Worm (Caenorhabditis elegans) whole organism, L1 larva: ENCODE results near the gene cul-2.

Source experiments
- F16B12.6 ChIP-seq: fragments of 150-350 bp; optimal IDR thresholded peaks from 2 replicates; lab custom pipeline; 2014; ENCODE audit warnings: missing biosample characterization, missing genetic modification characterization
- blmp-1 ChIP-seq: fragments of 150-350 bp; optimal IDR thresholded peaks from 2 replicates; lab custom pipeline; 2014; ENCODE audit warnings: missing biosample characterization, missing genetic modification characterization
- ceh-8 ChIP-seq: fragments of 200-800 bp; sonication (Bioruptor generic); optimal IDR thresholded peaks from 2 replicates; lab custom pipeline; 2018; ENCODE audit warnings: mild to moderate bottlenecking, missing genetic modification characterization, moderate library complexity, missing compliant biosample characterization
- ceh-82 ChIP-seq, 3 experiments: fragments of 150-350 bp in 1 of 3; sonication (generic microtip) in 2 of 3; optimal IDR thresholded peaks; 2 replicates each; lab custom pipeline; 2014 to 2017; ENCODE audit warnings: missing biosample characterization in 3 of 3, missing genetic modification characterization in 3 of 3
- dpl-1 ChIP-seq, 3 experiments: fragments of 150-350 bp in 2 of 3; sonication (generic microtip) in 1 of 3; optimal IDR thresholded peaks; 2 replicates each; lab custom pipeline; 2014 to 2017; ENCODE audit warnings: missing biosample characterization in 3 of 3, missing genetic modification characterization in 3 of 3, missing genetic modification reagents in 3 of 3
- efl-1 ChIP-seq, 4 experiments: fragments of 150-350 bp; optimal IDR thresholded peaks in 3 of 4; peaks in 1 of 4; 1 replicate in 1 of 4; 2 replicates in 3 of 4; lab custom pipeline; 2014; ENCODE audit warnings: missing biosample characterization in 2 of 4, missing genetic modification characterization in 2 of 4, missing genetic modification reagents in 2 of 4
- efl-3 ChIP-seq: fragments of 200-800 bp; sonication (Bioruptor generic); optimal IDR thresholded peaks from 2 replicates; lab custom pipeline; 2018; ENCODE audit warnings: mild to moderate bottlenecking, missing genetic modification characterization, missing compliant biosample characterization
- egl-27 ChIP-seq, 2 experiments: fragments of 150-350 bp in 1 of 2; sonication (generic microtip); optimal IDR thresholded peaks; 3 replicates each; lab custom pipeline; 2017 to 2018; ENCODE audit warnings: missing biosample characterization in 2 of 2, missing genetic modification characterization in 2 of 2, missing genetic modification reagents in 2 of 2
- elt-2 ChIP-seq: sonication (generic microtip); optimal IDR thresholded peaks from 2 replicates; lab custom pipeline; 2016; ENCODE audit warnings: missing genetic modification characterization, mild to moderate bottlenecking, inconsistent platforms, missing compliant biosample characterization, missing genetic modification reagents
- fkh-10 ChIP-seq: sonication (generic microtip); optimal IDR thresholded peaks from 2 replicates; lab custom pipeline; 2017; ENCODE audit warnings: missing biosample characterization, missing genetic modification reagents, missing genetic modification characterization
- fkh-8 ChIP-seq: sonication (generic microtip); optimal IDR thresholded peaks from 2 replicates; lab custom pipeline; 2016; ENCODE audit warnings: mild to moderate bottlenecking, missing genetic modification characterization, missing compliant biosample characterization
- grh-1 ChIP-seq: fragments of 200-800 bp; sonication (Bioruptor generic); IDR thresholded peaks from 2 replicates; pipeline ENCODE4 v1.3.6; 2022; ENCODE audit warnings: missing genetic modification reagents, missing genetic modification characterization, missing compliant biosample characterization
- isw-1 ChIP-seq: fragments of 200-800 bp; sonication (Bioruptor generic); IDR thresholded peaks from 2 replicates; pipeline ENCODE4 v1.3.6; 2022; ENCODE audit warnings: missing genetic modification characterization, missing compliant biosample characterization
- jun-1 ChIP-seq: fragments of 150-350 bp; optimal IDR thresholded peaks from 2 replicates; lab custom pipeline; 2014; ENCODE audit warnings: missing biosample characterization, missing genetic modification reagents, missing genetic modification characterization
- lin-14 ChIP-seq: fragments of 200-800 bp; sonication (Bioruptor generic); optimal IDR thresholded peaks from 2 replicates; lab custom pipeline; 2018; ENCODE audit warnings: mild to moderate bottlenecking, missing genetic modification characterization, moderate library complexity, missing compliant biosample characterization
- lin-15B ChIP-seq: fragments of 150-350 bp; sonication (generic microtip); optimal IDR thresholded peaks from 3 replicates; lab custom pipeline; 2014; ENCODE audit warnings: missing biosample characterization, missing genetic modification characterization
- lin-35 ChIP-seq, 2 experiments: fragments of 150-350 bp; optimal IDR thresholded peaks; 2 replicates each; lab custom pipeline; 2014; ENCODE audit warnings: missing biosample characterization in 2 of 2, missing genetic modification characterization in 2 of 2, missing genetic modification reagents in 2 of 2
- lin-39 ChIP-seq: fragments of 150-350 bp; optimal IDR thresholded peaks from 2 replicates; lab custom pipeline; 2014; ENCODE audit warnings: missing biosample characterization, missing genetic modification reagents, missing genetic modification characterization
- mef-2 ChIP-seq: fragments of 150-350 bp; optimal IDR thresholded peaks from 2 replicates; lab custom pipeline; 2014; ENCODE audit warnings: missing biosample characterization, missing genetic modification characterization
- nhr-12 ChIP-seq: sonication (generic microtip); optimal IDR thresholded peaks from 2 replicates; lab custom pipeline; 2017; ENCODE audit warnings: missing biosample characterization, missing genetic modification characterization
- nhr-19 ChIP-seq: fragments of 200-800 bp; sonication (Bioruptor generic); conservative IDR thresholded peaks from 2 replicates; pipeline ENCODE4 v1.3.6; 2022; ENCODE audit warnings: missing genetic modification characterization, missing compliant biosample characterization
- nhr-20 ChIP-seq: sonication (generic microtip); optimal IDR thresholded peaks from 2 replicates; lab custom pipeline; 2016; ENCODE audit warnings: mild to moderate bottlenecking, missing genetic modification characterization, missing compliant biosample characterization
- nhr-28 ChIP-seq: fragments of 150-350 bp; optimal IDR thresholded peaks from 2 replicates; lab custom pipeline; 2014; ENCODE audit warnings: missing biosample characterization, missing genetic modification characterization
- nhr-71 ChIP-seq: sonication (generic microtip); optimal IDR thresholded peaks from 2 replicates; lab custom pipeline; 2016; ENCODE audit warnings: mild to moderate bottlenecking, missing genetic modification characterization, moderate library complexity, missing compliant biosample characterization
- nhr-76 ChIP-seq: sonication (generic microtip); optimal IDR thresholded peaks from 2 replicates; lab custom pipeline; 2017; ENCODE audit warnings: missing biosample characterization, missing genetic modification characterization
- nhr-85 ChIP-seq: sonication (generic microtip); peaks from one replicate; lab custom pipeline; 2016; ENCODE audit warnings: missing genetic modification characterization, inconsistent platforms, missing compliant biosample characterization
- nhr-90 ChIP-seq: sonication (generic microtip); optimal IDR thresholded peaks from 2 replicates; lab custom pipeline; 2016; ENCODE audit warnings: mild to moderate bottlenecking, missing genetic modification characterization, missing compliant biosample characterization; ENCODE audit not compliant: poor library complexity
- pax-3 ChIP-seq: fragments of 200-800 bp; sonication (Bioruptor generic); optimal IDR thresholded peaks from 2 replicates; lab custom pipeline; 2018; ENCODE audit warnings: mild to moderate bottlenecking, missing genetic modification characterization, moderate library complexity, missing compliant biosample characterization
- rnt-1 ChIP-seq: sonication (generic microtip); optimal IDR thresholded peaks from 2 replicates; lab custom pipeline; 2016; ENCODE audit warnings: mild to moderate bottlenecking, missing genetic modification characterization, moderate library complexity, missing compliant biosample characterization
- skn-1 ChIP-seq: fragments of 150-350 bp; optimal IDR thresholded peaks from 2 replicates; lab custom pipeline; 2014; ENCODE audit warnings: missing biosample characterization, missing genetic modification characterization
- swsn-7 ChIP-seq: sonication (generic microtip); optimal IDR thresholded peaks from 2 replicates; lab custom pipeline; 2016; ENCODE audit warnings: missing genetic modification characterization, missing compliant biosample characterization
- tlp-1 ChIP-seq: fragments of 150-350 bp; optimal IDR thresholded peaks from 2 replicates; lab custom pipeline; 2014; ENCODE audit warnings: missing biosample characterization, missing genetic modification characterization
- unc-98 ChIP-seq: fragments of 200-800 bp; sonication (Bioruptor generic); IDR thresholded peaks from 2 replicates; pipeline ENCODE4 v1.3.6; 2022; ENCODE audit warnings: missing genetic modification characterization, missing compliant biosample characterization
- zip-4 ChIP-seq: fragments of 200-800 bp; sonication (Bioruptor generic); optimal IDR thresholded peaks from 2 replicates; lab custom pipeline; 2018; ENCODE audit warnings: mild to moderate bottlenecking, missing genetic modification characterization, moderate library complexity, missing compliant biosample characterization

Gene cul-2

ce11 chrIII:13678761-13679495 is 8.1 kb upstream of the cul-2 start, which contains the start of gene sid-2:
TSS of gene sid-2 (plus strand) at chrIII:13679445.
- TF ChIP-seq blmp-1 (tag; lab: Kevin White, UChicago), result no peak
- peak; percentile 56 for TF ChIP-seq elt-2 (tag; lab: Kevin White, UChicago)
- TF ChIP-seq efl-1 (optimal IDR thresholded peaks at IDR 0.05; lab: Kevin White, UChicago), result no peak
- peak in 1 of 2 experiments; percentile 43 for TF ChIP-seq efl-1 (GFP tag; optimal IDR thresholded peaks at IDR 0.05 in 1 of 2; lab: Kevin White, UChicago)
- TF ChIP-seq nhr-85 (tag; lab: Kevin White, UChicago), result peak; percentile 12

- TF ChIP-seq egl-27 (tag; optimal IDR thresholded peaks at IDR 0.05; lab: Kevin White, UChicago) (no peak), efl-1 (optimal IDR thresholded peaks at IDR 0.05; lab: Kevin White, UChicago) (no peak), efl-1 (GFP tag; optimal IDR thresholded peaks at IDR 0.05 in 1 of 2; lab: Kevin White, UChicago) (peak in 1 of 2 experiments; percentile 15)
These were observed 5.0 kb upstream of the cul-2 start for ce11 chrIII:13682019-13682418.

- TF ChIP-seq lin-15B (tag; lab: Kevin White, UChicago), result no peak
- no peak for TF ChIP-seq nhr-28 (tag; lab: Kevin White, UChicago)
- no peak for TF ChIP-seq jun-1 (tag; lab: Kevin White, UChicago)
- TF ChIP-seq nhr-90 (tag; lab: Kevin White, UChicago), result no peak
- peak in 1 of 2 experiments; percentile 40 for TF ChIP-seq efl-1 (optimal IDR thresholded peaks at IDR 0.05; lab: Kevin White, UChicago)
- TF ChIP-seq efl-1 (GFP tag; optimal IDR thresholded peaks at IDR 0.05 in 1 of 2; lab: Kevin White, UChicago), result no peak
- no peak for TF ChIP-seq rnt-1 (tag; lab: Kevin White, UChicago)
These were observed 3.8 kb upstream of the cul-2 start for ce11 chrIII:13683275-13683674.

DNA sequence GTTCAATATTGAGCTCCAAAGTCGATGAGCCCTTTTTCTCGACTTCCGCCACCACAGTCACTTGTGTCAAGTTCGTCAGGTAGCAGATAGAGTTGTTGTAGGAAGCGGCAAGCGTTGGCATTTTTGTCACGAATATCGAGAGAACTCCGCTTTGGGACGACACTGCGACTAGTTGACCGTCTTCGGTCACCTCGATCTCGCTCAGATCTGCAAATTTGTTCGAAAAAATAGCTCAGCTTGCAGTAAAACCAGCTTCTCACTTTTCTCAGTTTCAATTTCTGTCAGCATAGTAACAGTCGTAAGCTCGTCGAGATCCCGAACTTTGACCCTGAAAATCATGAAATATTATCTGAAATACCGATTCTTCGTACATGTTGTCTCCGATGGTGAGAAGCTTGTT is 2.8 kb upstream of the cul-2 start:
- no peak for TF ChIP-seq isw-1 (GFP tag; lab: Robert Waterston, UW)
- TF ChIP-seq ceh-8, result no peak
- no peak for TF ChIP-seq zip-4 (GFP tag; lab: Kevin White, UChicago)
- no peak for TF ChIP-seq unc-98
- no peak for TF ChIP-seq nhr-20 (tag; lab: Kevin White, UChicago)
- no peak for TF ChIP-seq skn-1 (tag; lab: Kevin White, UChicago)
- TF ChIP-seq grh-1 (GFP tag; lab: Robert Waterston, UW), result no peak
- no peak for TF ChIP-seq mef-2 (tag; lab: Kevin White, UChicago)
- TF ChIP-seq fkh-10 (GFP tag; lab: Kevin White, UChicago), result no peak

DNA sequence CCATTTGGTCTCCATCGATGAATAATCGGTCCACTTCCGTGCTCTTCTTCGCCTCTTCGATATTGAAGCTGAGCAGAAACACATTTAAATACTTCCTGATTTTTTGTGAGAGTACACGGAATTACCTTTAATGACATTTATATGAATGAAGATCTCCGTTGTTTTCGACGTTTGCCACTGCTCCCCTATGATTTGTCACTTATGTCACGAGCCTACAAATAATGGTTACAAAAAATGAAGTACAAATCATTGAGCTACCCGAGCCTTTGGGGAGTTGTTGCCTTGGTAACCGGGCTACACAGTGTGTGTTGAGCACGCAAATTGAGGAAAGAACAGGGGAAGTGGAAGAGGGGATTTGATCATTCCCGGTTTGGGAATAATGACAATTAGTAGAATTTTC is 760 bp upstream of the cul-2 start, which contains the start of gene dyf-2:
dyf-2 (minus strand) TSS at position 137 of the 400 bp plus-strand sequence.
- TF ChIP-seq nhr-71 (tag; lab: Kevin White, UChicago) (peak; percentile 16), ceh-8 (peak; percentile 53), fkh-8 (tag; lab: Kevin White, UChicago) (peak; percentile 76), lin-35 (GFP tag; optimal IDR thresholded peaks at IDR 0.05; lab: Kevin White, UChicago) (no peak), nhr-19 (no peak)

ce11 chrIII:13692555-13692954 is 5.5 kb downstream of the cul-2 start, which contains the start of gene cyn-2:
TSS of gene cyn-2 (plus strand) at chrIII:13692668.
- no peak for TF ChIP-seq grh-1 (GFP tag; lab: Robert Waterston, UW)
- TF ChIP-seq blmp-1 (tag; lab: Kevin White, UChicago), result no peak
- no peak for TF ChIP-seq nhr-12
- no peak for TF ChIP-seq pax-3
- TF ChIP-seq swsn-7 (tag; lab: Kevin White, UChicago), result no peak
- TF ChIP-seq lin-14 (GFP tag; lab: Kevin White, UChicago), result no peak
- TF ChIP-seq efl-3 (GFP tag; lab: Kevin White, UChicago), result no peak
- no peak for TF ChIP-seq F16B12.6 (tag; lab: Kevin White, UChicago)
- TF ChIP-seq ceh-82 (tag; optimal IDR thresholded peaks at IDR 0.05; lab: Kevin White, UChicago), result no peak
- TF ChIP-seq lin-39 (tag; lab: Kevin White, UChicago), result no peak
- TF ChIP-seq fkh-8 (tag; lab: Kevin White, UChicago), result no peak
- no peak for TF ChIP-seq dpl-1 (GFP tag; optimal IDR thresholded peaks at IDR 0.05; lab: Kevin White, UChicago)
- no peak for TF ChIP-seq nhr-76
- TF ChIP-seq tlp-1 (tag; lab: Kevin White, UChicago), result no peak
- no peak for TF ChIP-seq elt-2 (tag; lab: Kevin White, UChicago)
